Fruit fly (Drosophila melanogaster): ENCODE data around the gene CG31087.

dm6 chr3R:25339952-25340351 lies 26.3 kb upstream of the CG31087 start, which contains the start of gene rha:
- TF ChIP-seq Sin3A (optimal IDR thresholded peaks at IDR 0.05) (no peak), ttk (optimal IDR thresholded peaks at IDR 0.05) (no peak), Myc (optimal IDR thresholded peaks at IDR 0.05) (no peak), h (optimal IDR thresholded peaks at IDR 0.05) (no peak), psq (optimal IDR thresholded peaks at IDR 0.05) (no peak), insv (optimal IDR thresholded peaks at IDR 0.05) (no peak)

Data from Kc167 (cell line).